Fruit fly (Drosophila melanogaster) ovary, adult (tissue): Measurements from ENCODE around the gene Pcd.
A peak's percentile ranks its signal among the peaks of the same experiment; 100 is the strongest.

Experiments used
- CG17801 ChIP-seq: fragments of 200-800 bp; optimal IDR thresholded peaks from 2 replicates; lab custom pipeline; 2019; ENCODE audit warnings: missing biosample characterization, mild to moderate bottlenecking, missing genetic modification characterization, moderate library complexity; ENCODE audit not compliant: partially characterized antibody

The Pcd gene

dm6 chr3R:29763154-29763553 is 40.2 kb downstream of the Pcd start:
- TF ChIP-seq CG17801 (GFP tag; lab: Kevin White, UChicago): peak; percentile 52

dm6 chr3R:29763804-29764203 is 40.8 kb downstream of the Pcd start:
- no peak for TF ChIP-seq CG17801 (GFP tag; lab: Kevin White, UChicago)

dm6 chr3R:29764249-29765042 is 41.5 kb downstream of the Pcd start:
- TF ChIP-seq CG17801 (GFP tag; lab: Kevin White, UChicago): no peak

- no peak for TF ChIP-seq CG17801 (GFP tag; lab: Kevin White, UChicago)
Measured at dm6 chr3R:29765267-29766095, 42.5 kb downstream of the Pcd start, which contains the start of gene kay. kay (plus strand) TSS chr3R:29765995.

dm6 chr3R:29767236-29767635 is 44.3 kb downstream of the Pcd start:
- no peak for TF ChIP-seq CG17801 (GFP tag; lab: Kevin White, UChicago)

dm6 chr3R:29770930-29771329 is 48.0 kb downstream of the Pcd start:
- TF ChIP-seq CG17801 (GFP tag; lab: Kevin White, UChicago): no peak

- TF ChIP-seq CG17801 (GFP tag; lab: Kevin White, UChicago): no peak
Measured at dm6 chr3R:29771645-29772089, 48.7 kb downstream of the Pcd start.

dm6 chr3R:29772090-29772794 is 49.3 kb downstream of the Pcd start:
- TF ChIP-seq CG17801 (GFP tag; lab: Kevin White, UChicago): no peak

- TF ChIP-seq CG17801 (GFP tag; lab: Kevin White, UChicago): peak; percentile 52
Measured at dm6 chr3R:29772795-29773331, 49.9 kb downstream of the Pcd start.
